Worm (Caenorhabditis elegans): ENCODE data around the gene cpi-1.

cpi-1 gene

DNA sequence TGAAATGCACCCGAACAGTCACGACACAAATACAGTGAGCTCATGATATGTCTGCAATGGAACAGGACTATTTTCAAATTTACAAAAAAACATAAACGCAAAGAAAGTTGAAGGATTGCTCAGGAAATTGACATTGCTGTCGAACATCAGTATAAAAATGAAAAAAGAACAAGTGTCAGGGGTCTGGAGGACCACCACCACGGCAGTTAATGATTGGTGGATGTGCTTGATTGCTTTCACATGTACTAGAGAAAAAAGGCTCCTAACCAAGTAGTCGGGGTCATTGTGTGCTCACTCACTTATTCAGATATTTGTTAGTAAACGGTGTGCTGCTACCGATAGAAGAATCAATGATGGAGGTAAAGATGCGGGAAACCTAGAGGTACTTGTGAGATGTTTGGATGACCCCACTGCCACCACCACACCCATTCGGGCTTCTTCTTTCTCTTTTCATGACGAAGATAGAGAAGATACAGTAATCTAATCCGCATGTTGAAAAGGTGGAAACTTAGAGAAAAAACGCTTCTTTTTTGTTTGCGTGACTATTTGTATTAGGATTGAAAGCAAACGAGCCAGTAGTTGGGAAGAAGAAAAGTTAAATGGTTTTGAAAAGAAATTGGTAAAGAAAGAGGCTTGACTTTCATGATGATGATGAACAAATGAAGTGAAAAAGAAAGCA is 33.9 kb upstream of the cpi-1 start, which contains the start of gene M03D4.4:
Gene M03D4.4 (minus strand): TSS at position 51 of the 679 bp plus-strand sequence.
- TF ChIP-seq lsy-2 (tag; optimal IDR thresholded peaks at IDR 0.05) (peak in 1 of 2 experiments; percentile 55), lin-39 (tag; optimal IDR thresholded peaks at IDR 0.05) (no peak), tbx-2 (tag; optimal IDR thresholded peaks at IDR 0.05) (peak; percentile 8), fkh-8 (tag; optimal IDR thresholded peaks at IDR 0.05) (no peak), nhr-28 (tag; optimal IDR thresholded peaks at IDR 0.05) (no peak), mab-9 (GFP tag; IDR thresholded peaks at IDR 0.05) (no peak), grh-1 (GFP tag; IDR thresholded peaks at IDR 0.05) (no peak), dsc-1 (tag; optimal IDR thresholded peaks at IDR 0.05) (peak; percentile 21), zip-4 (GFP tag; optimal IDR thresholded peaks at IDR 0.05) (no peak), nhr-77 (tag; optimal IDR thresholded peaks at IDR 0.05) (peak; percentile 66)

ce11 chrIV:6117741-6118265 is 24.3 kb upstream of the cpi-1 start, which contains the start of gene zen-4:
Gene zen-4 (plus strand): TSS chrIV:6118215.
- TF ChIP-seq ceh-88 (GFP tag; IDR thresholded peaks at IDR 0.05) (no peak), hpl-2 (GFP tag; optimal IDR thresholded peaks at IDR 0.05) (peak; percentile 3), mdl-1 (tag; optimal IDR thresholded peaks at IDR 0.05) (no peak), zag-1 (tag; optimal IDR thresholded peaks at IDR 0.05) (no peak), blmp-1 (tag; optimal IDR thresholded peaks at IDR 0.05) (peak; percentile 10), ztf-4 (tag; optimal IDR thresholded peaks at IDR 0.05) (no peak), dsc-1 (tag; optimal IDR thresholded peaks at IDR 0.05) (no peak), sup-37 (GFP tag; optimal IDR thresholded peaks at IDR 0.05) (no peak), aha-1 (tag; optimal IDR thresholded peaks at IDR 0.05) (no peak), skn-1 (tag; optimal IDR thresholded peaks at IDR 0.05) (no peak), lir-3 (tag; optimal IDR thresholded peaks at IDR 0.05; ENCODE audit: poor library complexity) (no peak), lin-15B (tag; optimal IDR thresholded peaks at IDR 0.05) (no peak), ces-1 (GFP tag; optimal IDR thresholded peaks at IDR 0.05) (no peak), swsn-7 (tag; optimal IDR thresholded peaks at IDR 0.05) (no peak), ets-5 (GFP tag; IDR thresholded peaks at IDR 0.05) (no peak), mep-1 (tag; optimal IDR thresholded peaks at IDR 0.05) (no peak), snpc-4 (tag; optimal IDR thresholded peaks at IDR 0.05) (peak; percentile 96), ceh-8 (GFP tag; optimal IDR thresholded peaks at IDR 0.05) (no peak), egl-13 (tag; optimal IDR thresholded peaks at IDR 0.05) (no peak), tlp-1 (tag; optimal IDR thresholded peaks at IDR 0.05) (no peak), ceh-90 (tag; optimal IDR thresholded peaks at IDR 0.05) (no peak), C34B4.2 (tag; optimal IDR thresholded peaks at IDR 0.05) (no peak), fkh-4 (tag; optimal IDR thresholded peaks at IDR 0.05; ENCODE audit: borderline replicate concordance) (no peak), nhr-77 (tag; optimal IDR thresholded peaks at IDR 0.05) (no peak), egl-27 (tag; optimal IDR thresholded peaks at IDR 0.05) (no peak), nhr-28 (tag; optimal IDR thresholded peaks at IDR 0.05) (no peak), dpl-1 (GFP tag; optimal IDR thresholded peaks at IDR 0.05) (peak; percentile 53 to 61 (median 60)), lsy-2 (tag; optimal IDR thresholded peaks at IDR 0.05) (no peak), zip-4 (GFP tag; optimal IDR thresholded peaks at IDR 0.05) (no peak), C16A3.4 (tag; optimal IDR thresholded peaks at IDR 0.05) (no peak), pqm-1 (tag; optimal IDR thresholded peaks at IDR 0.05) (no peak), pax-3 (tag; optimal IDR thresholded peaks at IDR 0.05) (no peak), lin-13 (GFP tag; optimal IDR thresholded peaks at IDR 0.05) (peak; percentile 82), efl-3 (GFP tag; optimal IDR thresholded peaks at IDR 0.05) (no peak), unc-30 (tag; optimal IDR thresholded peaks at IDR 0.05) (no peak), lin-39 (tag; optimal IDR thresholded peaks at IDR 0.05) (no peak), Y116A8C.19 (tag; optimal IDR thresholded peaks at IDR 0.05; ENCODE audit: borderline replicate concordance) (no peak), pag-3 (tag; optimal IDR thresholded peaks at IDR 0.05; ENCODE audit: borderline replicate concordance, insufficient read depth) (no peak), unc-62 (GFP tag; optimal IDR thresholded peaks at IDR 0.05) (no peak), ztf-11 (tag; optimal IDR thresholded peaks at IDR 0.05) (no peak), alr-1 (tag; optimal IDR thresholded peaks at IDR 0.05; ENCODE audit: borderline replicate concordance) (no peak), F16B12.6 (tag; optimal IDR thresholded peaks at IDR 0.05) (no peak), mab-9 (GFP tag; IDR thresholded peaks at IDR 0.05) (no peak), nhr-84 (tag; optimal IDR thresholded peaks at IDR 0.05) (no peak), unc-98 (GFP tag; IDR thresholded peaks at IDR 0.05) (no peak)

Data from whole organism, L1 larva.